Fruit fly (Drosophila melanogaster) whole organism, embryonic: Measurements from ENCODE around the gene CG3690.
A peak's percentile ranks its signal among the peaks of the same experiment; 100 is the strongest.

Experiments used
- Adf1 ChIP-seq: fragments of 200-800 bp; sonication (Bioruptor generic); IDR thresholded peaks from 2 replicates; pipeline ENCODE4 v1.3.6; 2022; ENCODE audit warnings: missing biosample characterization, missing genetic modification characterization
- Bdp1 ChIP-seq: fragments of 200-800 bp; sonication (Bioruptor generic); optimal IDR thresholded peaks from 3 replicates; lab custom pipeline; 2016; ENCODE audit warnings: missing biosample characterization, missing genetic modification characterization
- CG11456 ChIP-seq: fragments of 200-800 bp; sonication (Bioruptor generic); IDR thresholded peaks from 3 replicates; pipeline ENCODE4 v1.3.6; 2022; ENCODE audit warnings: missing biosample characterization, missing genetic modification characterization
- CG12391 ChIP-seq: fragments of 200-800 bp; sonication (Bioruptor generic); optimal IDR thresholded peaks from 3 replicates; lab custom pipeline; 2018; ENCODE audit warnings: missing biosample characterization, mild to moderate bottlenecking, missing genetic modification characterization, moderate library complexity
- CG13296 ChIP-seq: fragments of 200-800 bp; sonication (Bioruptor generic); optimal IDR thresholded peaks from 3 replicates; lab custom pipeline; 2018; ENCODE audit warnings: missing biosample characterization, mild to moderate bottlenecking, missing genetic modification characterization
- CG13775 ChIP-seq: fragments of 200-800 bp; sonication (Bioruptor generic); optimal IDR thresholded peaks from 3 replicates; lab custom pipeline; 2017; ENCODE audit warnings: missing biosample characterization, mild to moderate bottlenecking, missing genetic modification characterization
- CG14050 ChIP-seq: fragments of 200-800 bp; sonication (Bioruptor generic); IDR thresholded peaks from 3 replicates; pipeline ENCODE4 v1.3.6; 2022; ENCODE audit warnings: missing biosample characterization, missing genetic modification characterization
- CG15269 ChIP-seq: fragments of 200-800 bp; sonication (Bioruptor generic); optimal IDR thresholded peaks from 2 replicates; lab custom pipeline; 2018; ENCODE audit warnings: missing biosample characterization, mild to moderate bottlenecking, missing genetic modification characterization, moderate library complexity
- CG15601 ChIP-seq: fragments of 200-800 bp; sonication (Bioruptor generic); optimal IDR thresholded peaks from 3 replicates; lab custom pipeline; 2019; ENCODE audit warnings: missing biosample characterization, mild to moderate bottlenecking, missing genetic modification characterization, moderate library complexity
- CG16863 ChIP-seq: fragments of 200-800 bp; sonication (Bioruptor generic); optimal IDR thresholded peaks from 3 replicates; lab custom pipeline; 2016; ENCODE audit warnings: missing biosample characterization, missing genetic modification characterization
- CG17385 ChIP-seq: fragments of 200-800 bp; sonication (Bioruptor generic); optimal IDR thresholded peaks from 3 replicates; lab custom pipeline; 2018; ENCODE audit warnings: missing biosample characterization, mild to moderate bottlenecking, missing genetic modification characterization
- CG18619 ChIP-seq: fragments of 200-800 bp; sonication (Bioruptor generic); optimal IDR thresholded peaks from 3 replicates; lab custom pipeline; 2017; ENCODE audit warnings: missing biosample characterization, mild to moderate bottlenecking, missing genetic modification characterization
- CG42726 ChIP-seq: fragments of 200-800 bp; sonication (Bioruptor generic); IDR thresholded peaks from 2 replicates; pipeline ENCODE4 v1.3.6; 2022; ENCODE audit warnings: missing biosample characterization, missing genetic modification characterization; ENCODE audit not compliant: partially characterized antibody
- CG43689 ChIP-seq: fragments of 200-800 bp; sonication (Bioruptor generic); IDR thresholded peaks from 2 replicates; pipeline ENCODE4 v1.3.6; 2022; ENCODE audit warnings: missing biosample characterization, missing genetic modification characterization
- CG4707 ChIP-seq: fragments of 200-800 bp; sonication (Bioruptor generic); optimal IDR thresholded peaks from 2 replicates; lab custom pipeline; 2018; ENCODE audit warnings: missing biosample characterization, mild to moderate bottlenecking, missing genetic modification characterization, moderate library complexity
- CG7786 ChIP-seq: fragments of 200-800 bp; sonication (Bioruptor generic); optimal IDR thresholded peaks from 2 replicates; lab custom pipeline; 2016; ENCODE audit warnings: missing biosample characterization, missing genetic modification characterization
- CG9609 ChIP-seq: fragments of 200-800 bp; sonication (Bioruptor generic); optimal IDR thresholded peaks from 3 replicates; lab custom pipeline; 2016; ENCODE audit warnings: missing biosample characterization, missing genetic modification characterization
- Camta ChIP-seq: fragments of 200-800 bp; sonication (Bioruptor generic); optimal IDR thresholded peaks from 2 replicates; lab custom pipeline; 2016; ENCODE audit warnings: missing biosample characterization, missing genetic modification characterization
- CkIIα-i1 ChIP-seq: fragments of 200-800 bp; sonication (Bioruptor generic); IDR thresholded peaks from 2 replicates; pipeline ENCODE4 v1.3.6; 2022; ENCODE audit warnings: missing biosample characterization, missing genetic modification characterization
- D ChIP-seq, 2 experiments: fragments of 200-800 bp in 1 of 2; fragments of >200 bp in 1 of 2; sonication (Bioruptor generic) in 1 of 2; optimal IDR thresholded peaks; 2 replicates in 1 of 2; 3 replicates in 1 of 2; lab custom pipeline; 2017; ENCODE audit warnings: mild to moderate bottlenecking in 1 of 2, missing biosample characterization in 1 of 2, missing genetic modification characterization in 1 of 2, missing genetic modification reagents in 1 of 2
- Dbx ChIP-seq: fragments of 200-800 bp; sonication (Bioruptor generic); IDR thresholded peaks from 3 replicates; pipeline ENCODE4 v1.3.6; 2022; ENCODE audit warnings: missing biosample characterization, missing genetic modification characterization
- Doc2 ChIP-seq: fragments of 200-800 bp; sonication (Bioruptor generic); IDR thresholded peaks from 2 replicates; pipeline ENCODE4 v1.3.6; 2022; ENCODE audit warnings: missing biosample characterization, missing genetic modification characterization
- GATAe ChIP-seq: fragments of 200-800 bp; sonication (Bioruptor generic); conservative IDR thresholded peaks from 2 replicates; pipeline ENCODE4 v1.3.6; 2022; ENCODE audit warnings: missing biosample characterization, missing genetic modification characterization
- Gug ChIP-seq: fragments of 200-800 bp; sonication (Bioruptor generic); IDR thresholded peaks from 4 replicates; pipeline ENCODE4 v1.3.6; 2022; ENCODE audit warnings: missing biosample characterization, missing genetic modification characterization
- MBD-R2 ChIP-seq: fragments of 200-800 bp; sonication (Bioruptor generic); IDR thresholded peaks from 2 replicates; pipeline ENCODE4 v1.3.6; 2022; ENCODE audit warnings: missing biosample characterization, missing genetic modification characterization
- Nf-YC ChIP-seq: fragments of 200-800 bp; optimal IDR thresholded peaks from 3 replicates; lab custom pipeline; 2019; ENCODE audit warnings: missing biosample characterization, mild to moderate bottlenecking, missing genetic modification characterization, moderate library complexity
- Poxn ChIP-seq: fragments of 200-800 bp; sonication (Bioruptor generic); IDR thresholded peaks from 2 replicates; pipeline ENCODE4 v1.3.6; 2022; ENCODE audit warnings: missing biosample characterization, missing genetic modification characterization
- Sox102F ChIP-seq: fragments of 200-800 bp; sonication (Bioruptor generic); optimal IDR thresholded peaks from 2 replicates; lab custom pipeline; 2018; ENCODE audit warnings: missing biosample characterization, mild to moderate bottlenecking, missing genetic modification characterization, moderate library complexity
- TFAM ChIP-seq: fragments of 200-800 bp; sonication (Bioruptor generic); optimal IDR thresholded peaks from 2 replicates; lab custom pipeline; 2017; ENCODE audit warnings: missing biosample characterization, missing genetic modification characterization, inconsistent platforms
- ab ChIP-seq: fragments of 200-800 bp; sonication (Bioruptor generic); optimal IDR thresholded peaks from 2 replicates; lab custom pipeline; 2016; ENCODE audit warnings: missing biosample characterization, missing genetic modification characterization
- crp ChIP-seq, 2 experiments: fragments of 200-800 bp; sonication (Bioruptor generic); optimal IDR thresholded peaks; 2 replicates in 1 of 2; 3 replicates in 1 of 2; lab custom pipeline; 2017; ENCODE audit warnings: missing biosample characterization in 2 of 2, missing genetic modification characterization in 2 of 2, mild to moderate bottlenecking in 1 of 2, moderate library complexity in 1 of 2
- jing ChIP-seq: fragments of 200-800 bp; sonication (Bioruptor generic); optimal IDR thresholded peaks from 2 replicates; lab custom pipeline; 2018; ENCODE audit warnings: missing biosample characterization, mild to moderate bottlenecking, missing genetic modification characterization
- kah ChIP-seq: fragments of 200-800 bp; sonication (Bioruptor generic); optimal IDR thresholded peaks from 2 replicates; lab custom pipeline; 2018; ENCODE audit warnings: missing biosample characterization, mild to moderate bottlenecking, missing genetic modification characterization
- lmd ChIP-seq: fragments of 200-800 bp; sonication (Bioruptor generic); IDR thresholded peaks from 2 replicates; pipeline ENCODE4 v1.3.6; 2022; ENCODE audit warnings: missing biosample characterization, missing genetic modification characterization
- lov ChIP-seq, 2 experiments: fragments of 200-800 bp in 1 of 2; fragments of >200 bp in 1 of 2; sonication (Bioruptor generic) in 1 of 2; IDR thresholded peaks in 1 of 2; optimal IDR thresholded peaks in 1 of 2; 2 replicates in 1 of 2; 3 replicates in 1 of 2; pipeline versions ENCODE4 v1.3.6 to Lab custom; 2017 to 2022; ENCODE audit warnings: missing biosample characterization in 1 of 2, missing genetic modification characterization in 1 of 2
- mirr ChIP-seq: fragments of 200-800 bp; sonication (Bioruptor generic); optimal IDR thresholded peaks from 3 replicates; lab custom pipeline; 2018; ENCODE audit warnings: missing biosample characterization, mild to moderate bottlenecking, missing genetic modification characterization
- nau ChIP-seq: fragments of 200-800 bp; sonication (Bioruptor generic); optimal IDR thresholded peaks from 3 replicates; lab custom pipeline; 2017; ENCODE audit warnings: missing biosample characterization, mild to moderate bottlenecking, missing genetic modification characterization, missing genetic modification reagents
- oc ChIP-seq: fragments of 200-800 bp; sonication (Bioruptor generic); optimal IDR thresholded peaks from 2 replicates; lab custom pipeline; 2018; ENCODE audit warnings: missing biosample characterization, mild to moderate bottlenecking, missing genetic modification characterization, moderate library complexity
- pnt ChIP-seq: fragments of 200-800 bp; sonication (Bioruptor generic); optimal IDR thresholded peaks from 3 replicates; lab custom pipeline; 2016; ENCODE audit warnings: missing biosample characterization, missing genetic modification characterization
- pzg ChIP-seq: fragments of 200-800 bp; sonication (Bioruptor generic); optimal IDR thresholded peaks from 3 replicates; lab custom pipeline; 2018; ENCODE audit warnings: missing biosample characterization, mild to moderate bottlenecking, missing genetic modification characterization, moderate library complexity
- rib ChIP-seq: fragments of 200-800 bp; sonication (Bioruptor generic); IDR thresholded peaks from 2 replicates; pipeline ENCODE4 v1.3.6; 2022; ENCODE audit warnings: missing biosample characterization, missing genetic modification characterization
- row ChIP-seq: fragments of 200-800 bp; sonication (Bioruptor generic); IDR thresholded peaks from 3 replicates; pipeline ENCODE4 v1.3.6; 2022; ENCODE audit warnings: missing biosample characterization, missing genetic modification characterization
- salm ChIP-seq: fragments of 200-800 bp; sonication (Bioruptor generic); optimal IDR thresholded peaks from 2 replicates; lab custom pipeline; 2018; ENCODE audit warnings: missing biosample characterization, mild to moderate bottlenecking, missing genetic modification characterization
- scrt ChIP-seq: fragments of 200-800 bp; sonication (Bioruptor generic); optimal IDR thresholded peaks from 2 replicates; lab custom pipeline; 2018; ENCODE audit warnings: missing biosample characterization, mild to moderate bottlenecking, missing genetic modification characterization, moderate library complexity
- seq ChIP-seq: fragments of 200-800 bp; sonication (Bioruptor generic); IDR thresholded peaks from 2 replicates; pipeline ENCODE4 v1.3.6; 2022; ENCODE audit warnings: missing biosample characterization, missing genetic modification characterization
- stwl ChIP-seq: fragments of 200-800 bp; sonication (Bioruptor generic); optimal IDR thresholded peaks from 3 replicates; lab custom pipeline; 2018; ENCODE audit warnings: missing biosample characterization, mild to moderate bottlenecking, missing genetic modification characterization, moderate library complexity
- toy ChIP-seq: fragments of 200-800 bp; sonication (Bioruptor generic); IDR thresholded peaks from 2 replicates; pipeline ENCODE4 v1.3.6; 2022; ENCODE audit warnings: missing biosample characterization, missing genetic modification characterization
- ttk ChIP-seq: fragments of 200-800 bp; sonication (Bioruptor generic); IDR thresholded peaks from 2 replicates; pipeline ENCODE4 v2.1.2; 2022; ENCODE audit warnings: missing biosample characterization, missing genetic modification characterization

CG3690 gene

DNA sequence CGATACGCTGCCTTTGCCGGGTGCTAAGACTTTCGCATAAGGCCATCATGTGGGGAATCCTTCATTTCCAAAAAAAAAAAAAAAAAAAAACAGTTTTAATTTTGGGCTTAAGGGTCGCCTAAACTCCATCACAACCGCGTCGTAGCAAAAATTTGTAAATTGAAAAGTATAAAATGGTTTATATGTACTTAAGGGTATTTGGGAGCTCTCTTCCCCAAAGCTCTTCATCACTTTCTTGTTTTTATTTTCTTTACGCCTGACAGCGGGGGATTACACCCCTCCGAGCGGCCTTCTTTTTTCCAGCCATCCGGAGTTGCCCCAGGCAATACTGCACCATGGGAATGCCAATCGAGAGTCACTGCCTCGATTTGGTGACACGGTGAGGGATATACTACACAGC, 12.3 kb upstream of the CG3690 start (continued):
- no peak for TF ChIP-seq Bdp1 (GFP tag; lab: Kevin White, UChicago)
- TF ChIP-seq CG12391 (tag; lab: Kevin White, UChicago) = no peak
- TF ChIP-seq Gug = no peak
- no peak for TF ChIP-seq MBD-R2 (GFP tag; lab: Robert Waterston, UW)
- TF ChIP-seq D (optimal IDR thresholded peaks at IDR 0.05; lab: Kevin White, UChicago) = no peak
- TF ChIP-seq D (GFP tag; optimal IDR thresholded peaks at IDR 0.05; lab: Kevin White, UChicago) = no peak
- TF ChIP-seq stwl (tag; lab: Kevin White, UChicago) = no peak
- peak; percentile 6 for TF ChIP-seq Sox102F
- TF ChIP-seq ttk (GFP tag; lab: Robert Waterston, UW) = 0 out of 2 replicates have a peak, but pooled peaks have one; percentile 38
- no peak for TF ChIP-seq CG13775 (GFP tag; lab: Kevin White, UChicago)
- TF ChIP-seq mirr (GFP tag; lab: Kevin White, UChicago) = no peak
- no peak for TF ChIP-seq Adf1 (GFP tag; lab: Robert Waterston, UW)

DNA sequence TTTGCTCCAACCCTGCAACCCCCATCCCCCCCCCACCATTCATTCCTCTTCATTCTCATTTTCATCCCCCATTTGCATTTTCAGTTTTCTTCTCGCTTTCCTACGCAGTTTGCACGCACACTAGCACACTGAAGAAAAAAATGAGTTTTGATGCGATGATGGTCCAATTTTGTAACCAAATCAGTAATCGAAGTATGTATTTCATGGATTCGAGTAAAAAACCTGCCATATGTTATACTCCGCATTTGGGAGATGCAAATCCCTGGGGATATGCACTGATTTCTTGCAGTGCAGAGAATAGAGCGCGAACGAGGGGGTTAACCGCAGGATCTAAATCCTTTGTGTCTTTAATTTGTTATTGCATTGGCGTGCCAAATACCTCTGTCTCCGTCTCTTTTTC, 4.2 kb upstream of the CG3690 start:
- TF ChIP-seq Doc2 (GFP tag; lab: Robert Waterston, UW) (no peak), CG18619 (peak; percentile 47), CG9609 (peak; percentile 34), CkIIα-i1 (GFP tag; lab: Robert Waterston, UW) (no peak), lov (optimal IDR thresholded peaks at IDR 0.05; lab: Kevin White, UChicago) (no peak), lov (GFP tag; IDR thresholded peaks at IDR 0.05; lab: Robert Waterston, UW) (no peak), salm (tag; lab: Kevin White, UChicago) (no peak), seq (GFP tag; lab: Robert Waterston, UW) (peak; percentile 57), jing (GFP tag; lab: Kevin White, UChicago) (peak; percentile 19), CG43689 (no peak), CG13296 (GFP tag; lab: Kevin White, UChicago) (peak; percentile 25), Poxn (no peak), row (GFP tag; lab: Robert Waterston, UW) (peak; percentile 66), pzg (GFP tag; lab: Kevin White, UChicago) (no peak), TFAM (no peak), oc (peak; percentile 30), Dbx (GFP tag; lab: Robert Waterston, UW) (peak; percentile 45; the same call in 1 of the 3 replicates), CG15269 (tag; lab: Kevin White, UChicago) (peak; percentile 62), pnt (GFP tag; lab: Kevin White, UChicago) (peak; percentile 67), CG4707 (GFP tag; lab: Kevin White, UChicago) (peak; percentile 28), CG42726 (GFP tag; lab: Robert Waterston, UW) (no peak), Camta (GFP tag; lab: Kevin White, UChicago) (no peak), CG7786 (GFP tag; lab: Kevin White, UChicago) (peak; percentile 45), CG17385 (GFP tag; lab: Kevin White, UChicago) (peak; percentile 41), CG12391 (tag; lab: Kevin White, UChicago) (peak; percentile 46), rib (GFP tag; lab: Robert Waterston, UW) (no peak), CG16863 (GFP tag; lab: Kevin White, UChicago) (peak; percentile 35), scrt (peak; percentile 29), CG11456 (GFP tag; lab: Robert Waterston, UW) (peak; percentile 64; the same call in 2 of the 3 replicates), GATAe (GFP tag; lab: Robert Waterston, UW) (no peak), CG15601 (tag; lab: Kevin White, UChicago) (no peak), kah (GFP tag; lab: Kevin White, UChicago) (no peak), Nf-YC (tag; lab: Kevin White, UChicago) (no peak), nau (peak; percentile 18), CG14050 (GFP tag; lab: Robert Waterston, UW) (peak; percentile 21; the same call in 1 of the 3 replicates), lmd (GFP tag; lab: Robert Waterston, UW) (peak; percentile 73), toy (GFP tag; lab: Robert Waterston, UW) (no peak), ab (GFP tag; lab: Kevin White, UChicago) (no peak), D (optimal IDR thresholded peaks at IDR 0.05; lab: Kevin White, UChicago) (no peak), D (GFP tag; optimal IDR thresholded peaks at IDR 0.05; lab: Kevin White, UChicago) (peak; percentile 43), crp (GFP tag; optimal IDR thresholded peaks at IDR 0.05; lab: Kevin White, UChicago) (no peak)
